Fruit fly (Drosophila melanogaster): ENCODE measurements around the gene Pgant5.

Pgant5 gene

DNA sequence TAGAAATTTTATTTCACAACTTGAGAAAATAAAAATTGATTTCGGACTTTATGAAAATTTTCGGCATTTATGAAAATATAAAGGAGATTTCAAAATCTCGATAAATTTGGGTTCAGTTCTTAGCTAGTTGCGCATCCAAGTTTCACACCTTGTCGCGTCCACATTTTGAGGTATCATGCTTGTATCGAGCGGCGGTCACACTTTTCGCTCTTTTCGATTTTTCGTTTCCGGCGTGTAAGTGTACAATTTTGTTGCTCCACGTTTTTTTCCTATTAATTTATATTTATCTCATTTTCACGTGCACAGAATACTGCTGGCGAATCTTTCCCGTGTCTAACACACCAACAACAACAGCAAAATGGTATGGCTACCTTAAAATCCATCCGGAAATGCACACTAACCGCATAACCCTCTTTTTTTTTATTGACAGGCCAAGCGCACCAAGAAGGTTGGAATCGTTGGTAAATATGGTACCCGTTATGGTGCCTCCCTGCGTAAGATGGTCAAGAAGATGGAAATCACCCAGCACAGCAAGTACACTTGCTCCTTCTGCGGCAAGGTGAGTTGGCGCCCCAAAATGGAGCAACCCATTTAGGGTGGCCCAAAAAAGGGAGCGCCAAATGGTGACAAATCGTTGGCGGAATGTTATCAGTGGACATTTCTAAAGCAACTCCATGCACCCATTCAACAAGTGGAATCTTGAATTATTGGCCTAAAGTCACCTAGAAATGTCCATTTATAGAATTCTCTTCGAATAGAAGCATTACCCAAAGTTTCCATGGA is 22.4 kb downstream of the Pgant5 start, which contains the start of gene RpL37A:
Gene RpL37A (plus strand): TSS at position 161 of the 783 bp plus-strand sequence.
- TF ChIP-seq pad (GFP tag; optimal IDR thresholded peaks at IDR 0.05) (peak; percentile 74), CG7045 (GFP tag; optimal IDR thresholded peaks at IDR 0.05) (peak; percentile 57), Clk (GFP tag; optimal IDR thresholded peaks at IDR 0.05) (peak; percentile 61), cic (GFP tag; optimal IDR thresholded peaks at IDR 0.05) (peak; percentile 62), toe (GFP tag; optimal IDR thresholded peaks at IDR 0.05) (no peak), CG5204 (GFP tag; optimal IDR thresholded peaks at IDR 0.05) (no peak), CG1620 (GFP tag; optimal IDR thresholded peaks at IDR 0.05) (peak; percentile 86), cnc (optimal IDR thresholded peaks at IDR 0.05) (no peak), bab1 (GFP tag; optimal IDR thresholded peaks at IDR 0.05) (peak; percentile 85), CG7101 (tag; optimal IDR thresholded peaks at IDR 0.05) (peak; percentile 81), Crg-1 (GFP tag; optimal IDR thresholded peaks at IDR 0.05) (peak; percentile 73), ovo (GFP tag; optimal IDR thresholded peaks at IDR 0.05) (peak; percentile 63), Mnt (GFP tag; optimal IDR thresholded peaks at IDR 0.05) (peak; percentile 76), kay (GFP tag; ENCODE audit: borderline replicate concordance) (peak; percentile 18), CG11617 (GFP tag; optimal IDR thresholded peaks at IDR 0.05) (peak; percentile 87), CG12768 (GFP tag; optimal IDR thresholded peaks at IDR 0.05) (peak; percentile 66), CG14711 (tag; optimal IDR thresholded peaks at IDR 0.05) (peak; percentile 61), Hr96 (GFP tag; optimal IDR thresholded peaks at IDR 0.05) (peak; percentile 84), tj (GFP tag; optimal IDR thresholded peaks at IDR 0.05) (peak; percentile 54), CG33017 (tag; optimal IDR thresholded peaks at IDR 0.05) (peak; percentile 54)

dm6 chr2L:5063936-5064335 is 29.5 kb downstream of the Pgant5 start:
- TF ChIP-seq toe (GFP tag; optimal IDR thresholded peaks at IDR 0.05), result no peak
- no peak for TF ChIP-seq CG14711 (tag; optimal IDR thresholded peaks at IDR 0.05)
- peak; percentile 82 for TF ChIP-seq tj (GFP tag; optimal IDR thresholded peaks at IDR 0.05)
- TF ChIP-seq CG12768 (GFP tag; optimal IDR thresholded peaks at IDR 0.05), result peak; percentile 24
- no peak for TF ChIP-seq Crg-1 (GFP tag; optimal IDR thresholded peaks at IDR 0.05)
- TF ChIP-seq Hr96 (GFP tag; optimal IDR thresholded peaks at IDR 0.05), result no peak
- no peak for TF ChIP-seq Clk (GFP tag; optimal IDR thresholded peaks at IDR 0.05)
- no peak for TF ChIP-seq CG7101 (tag; optimal IDR thresholded peaks at IDR 0.05)
- no peak for TF ChIP-seq cnc (optimal IDR thresholded peaks at IDR 0.05)
- TF ChIP-seq bab1 (GFP tag; optimal IDR thresholded peaks at IDR 0.05), result peak; percentile 0
- no peak for TF ChIP-seq CG7045 (GFP tag; optimal IDR thresholded peaks at IDR 0.05)
- no peak for TF ChIP-seq ovo (GFP tag; optimal IDR thresholded peaks at IDR 0.05)
- TF ChIP-seq Mnt (GFP tag; optimal IDR thresholded peaks at IDR 0.05), result no peak
- no peak for TF ChIP-seq CG11617 (GFP tag; optimal IDR thresholded peaks at IDR 0.05)
- TF ChIP-seq pad (GFP tag; optimal IDR thresholded peaks at IDR 0.05), result peak; percentile 32
- peak; percentile 48 for TF ChIP-seq cic (GFP tag; optimal IDR thresholded peaks at IDR 0.05)
- no peak for TF ChIP-seq kay (GFP tag; ENCODE audit: borderline replicate concordance)
- TF ChIP-seq CG5204 (GFP tag; optimal IDR thresholded peaks at IDR 0.05), result no peak
- no peak for TF ChIP-seq CG33017 (tag; optimal IDR thresholded peaks at IDR 0.05)
- no peak for TF ChIP-seq CG1620 (GFP tag; optimal IDR thresholded peaks at IDR 0.05)

DNA sequence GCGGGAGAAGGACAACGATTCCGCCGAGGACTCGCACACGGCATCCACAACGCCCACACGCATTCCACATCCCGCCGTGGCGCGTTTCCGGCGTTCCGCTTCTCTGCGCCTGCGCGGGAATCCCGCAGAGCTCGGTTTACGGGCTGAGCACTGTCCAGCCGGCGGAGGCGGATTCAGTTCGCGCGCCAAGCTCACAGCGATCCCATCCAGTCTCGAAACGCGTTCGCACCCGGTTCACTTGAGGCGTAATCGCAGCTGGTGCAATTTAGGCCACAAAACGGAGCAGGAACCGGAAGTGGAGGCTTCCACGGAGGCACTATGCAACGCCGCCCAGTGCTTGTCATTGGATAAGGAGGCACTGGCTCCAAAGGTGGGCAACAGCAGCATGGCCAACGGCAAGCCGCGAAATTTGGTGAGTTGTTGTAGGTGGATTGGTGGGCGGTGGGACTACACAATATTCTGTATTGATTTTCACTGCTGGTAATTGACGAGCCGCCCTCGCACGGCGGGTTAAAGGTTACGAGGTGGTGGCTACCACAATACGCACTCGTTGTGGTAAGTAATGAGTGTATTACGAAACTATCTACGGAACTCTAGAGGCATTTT is 30.5 kb downstream of the Pgant5 start:
- TF ChIP-seq toe (GFP tag; optimal IDR thresholded peaks at IDR 0.05) (no peak), cic (GFP tag; optimal IDR thresholded peaks at IDR 0.05) (peak; percentile 13)

DNA sequence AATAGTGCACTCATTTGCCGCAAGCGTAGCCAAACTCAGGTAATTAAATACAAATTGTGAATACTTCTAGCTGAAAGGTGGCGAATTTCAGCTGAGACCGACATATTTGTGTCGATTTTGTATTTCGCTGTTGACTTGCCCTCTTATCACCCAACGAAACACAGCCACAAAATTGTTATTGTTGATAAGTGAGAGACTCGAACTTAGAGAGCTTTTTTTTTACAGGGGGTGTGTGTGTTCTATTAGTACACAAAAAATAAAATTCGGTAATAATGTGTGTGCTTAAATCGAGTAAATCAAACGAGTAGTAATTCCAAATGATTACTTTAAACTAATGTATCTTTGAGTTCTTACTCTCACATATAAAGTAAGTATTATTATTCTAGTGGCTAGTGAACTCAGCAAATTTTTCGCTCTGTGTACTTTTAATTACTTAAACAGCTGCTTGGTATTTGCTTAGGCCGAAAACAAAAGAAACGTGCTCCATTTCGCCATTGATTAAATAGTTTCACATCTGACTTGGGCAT is 32.4 kb downstream of the Pgant5 start:
- peak; percentile 23 for TF ChIP-seq pad (GFP tag; optimal IDR thresholded peaks at IDR 0.05)
- TF ChIP-seq Hr96 (GFP tag; optimal IDR thresholded peaks at IDR 0.05), result no peak
- peak; percentile 66 for TF ChIP-seq CG11617 (GFP tag; optimal IDR thresholded peaks at IDR 0.05)
- TF ChIP-seq CG14711 (tag; optimal IDR thresholded peaks at IDR 0.05), result peak; percentile 48
- TF ChIP-seq bab1 (GFP tag; optimal IDR thresholded peaks at IDR 0.05), result peak; percentile 14
- TF ChIP-seq kay (GFP tag; ENCODE audit: borderline replicate concordance), result no peak
- TF ChIP-seq CG5204 (GFP tag; optimal IDR thresholded peaks at IDR 0.05), result no peak
- no peak for TF ChIP-seq CG1620 (GFP tag; optimal IDR thresholded peaks at IDR 0.05)
- TF ChIP-seq toe (GFP tag; optimal IDR thresholded peaks at IDR 0.05), result no peak
- peak; percentile 71 for TF ChIP-seq CG33017 (tag; optimal IDR thresholded peaks at IDR 0.05)
- no peak for TF ChIP-seq ovo (GFP tag; optimal IDR thresholded peaks at IDR 0.05)
- no peak for TF ChIP-seq Crg-1 (GFP tag; optimal IDR thresholded peaks at IDR 0.05)
- TF ChIP-seq cnc (optimal IDR thresholded peaks at IDR 0.05), result no peak
- peak; percentile 51 for TF ChIP-seq CG12768 (GFP tag; optimal IDR thresholded peaks at IDR 0.05)
- TF ChIP-seq CG7101 (tag; optimal IDR thresholded peaks at IDR 0.05), result peak; percentile 74
- TF ChIP-seq Mnt (GFP tag; optimal IDR thresholded peaks at IDR 0.05), result peak; percentile 7
- peak; percentile 4 for TF ChIP-seq Clk (GFP tag; optimal IDR thresholded peaks at IDR 0.05)
- TF ChIP-seq CG7045 (GFP tag; optimal IDR thresholded peaks at IDR 0.05), result peak; percentile 47
- TF ChIP-seq cic (GFP tag; optimal IDR thresholded peaks at IDR 0.05), result peak; percentile 83
- peak; percentile 92 for TF ChIP-seq tj (GFP tag; optimal IDR thresholded peaks at IDR 0.05)

DNA sequence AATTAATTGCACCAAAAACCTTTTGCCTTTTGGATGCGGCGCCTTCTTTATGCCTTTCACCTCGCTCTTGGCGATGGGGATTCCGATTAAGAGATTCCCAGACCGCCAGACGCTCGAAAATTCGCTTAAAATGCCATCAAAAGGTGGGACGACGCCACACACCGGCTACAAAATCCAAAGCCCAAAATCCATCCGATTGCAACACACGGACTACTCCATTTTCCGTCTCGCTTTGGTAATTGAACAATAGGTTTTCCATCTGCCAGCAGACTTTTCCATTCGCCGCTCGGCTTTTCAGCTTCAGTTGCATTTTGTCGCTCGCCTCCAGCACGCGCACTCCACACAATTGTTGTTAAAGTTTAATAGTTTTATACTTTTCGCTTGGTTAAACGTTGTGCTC is 32.9 kb downstream of the Pgant5 start, which contains the start of gene qtc:
Gene qtc (plus strand): TSS at position 301 of the 400 bp plus-strand sequence.
- TF ChIP-seq CG33017 (tag; optimal IDR thresholded peaks at IDR 0.05) (no peak), CG7101 (tag; optimal IDR thresholded peaks at IDR 0.05) (no peak), CG11617 (GFP tag; optimal IDR thresholded peaks at IDR 0.05) (no peak), cic (GFP tag; optimal IDR thresholded peaks at IDR 0.05) (no peak), Hr96 (GFP tag; optimal IDR thresholded peaks at IDR 0.05) (no peak), kay (GFP tag; ENCODE audit: borderline replicate concordance) (no peak), cnc (optimal IDR thresholded peaks at IDR 0.05) (no peak), toe (GFP tag; optimal IDR thresholded peaks at IDR 0.05) (no peak), CG12768 (GFP tag; optimal IDR thresholded peaks at IDR 0.05) (no peak), CG1620 (GFP tag; optimal IDR thresholded peaks at IDR 0.05) (no peak), Crg-1 (GFP tag; optimal IDR thresholded peaks at IDR 0.05) (no peak), pad (GFP tag; optimal IDR thresholded peaks at IDR 0.05) (no peak), Mnt (GFP tag; optimal IDR thresholded peaks at IDR 0.05) (no peak), CG7045 (GFP tag; optimal IDR thresholded peaks at IDR 0.05) (no peak)
